Worm (Caenorhabditis elegans): ENCODE data around the gene irld-1.

Gene irld-1

DNA sequence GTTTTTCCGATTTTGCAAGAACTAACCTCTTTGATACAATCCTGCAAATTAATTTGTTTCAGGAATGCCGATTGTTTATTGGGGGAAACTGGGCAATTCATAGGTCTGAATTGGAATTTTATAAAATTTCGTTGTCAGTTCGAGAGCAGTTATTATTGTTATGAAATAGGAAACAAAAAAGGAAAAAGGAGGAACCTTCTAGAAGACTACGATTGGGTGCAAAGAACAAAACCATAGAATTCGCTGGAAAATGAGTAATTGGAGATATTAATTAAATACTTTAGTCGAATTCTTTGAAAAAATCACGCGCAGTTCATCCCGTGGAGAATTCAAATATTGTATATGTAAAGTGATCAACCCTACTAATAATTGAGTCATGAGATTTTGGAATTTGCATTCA lies 50.8 kb downstream of the irld-1 start, which contains the start of gene F13A2.9:
Gene F13A2.9 (minus strand): TSS at position 101 of the 400 bp plus-strand sequence.
- TF ChIP-seq mab-5 (tag; optimal IDR thresholded peaks at IDR 0.05) (no peak), hlh-1 (tag; optimal IDR thresholded peaks at IDR 0.05) (no peak), elt-3 (tag; optimal IDR thresholded peaks at IDR 0.05) (no peak), cnd-1 (tag; optimal IDR thresholded peaks at IDR 0.05) (no peak), nhr-2 (tag; optimal IDR thresholded peaks at IDR 0.05) (no peak), unc-120 (tag; optimal IDR thresholded peaks at IDR 0.05; ENCODE audit: poor library complexity, severe bottlenecking) (no peak), nhr-237 (tag; optimal IDR thresholded peaks at IDR 0.05) (no peak), nhr-12 (tag; optimal IDR thresholded peaks at IDR 0.05) (no peak), zip-8 (tag; optimal IDR thresholded peaks at IDR 0.05) (no peak), unc-62 (GFP tag; optimal IDR thresholded peaks at IDR 0.05) (no peak), nhr-76 (tag; optimal IDR thresholded peaks at IDR 0.05) (no peak), snpc-4 (tag; optimal IDR thresholded peaks at IDR 0.05) (no peak), tbx-8 (GFP tag; optimal IDR thresholded peaks at IDR 0.05) (no peak), drap-1 (GFP tag; optimal IDR thresholded peaks at IDR 0.05) (no peak), ceh-43 (GFP tag; optimal IDR thresholded peaks at IDR 0.05) (no peak), blmp-1 (tag; optimal IDR thresholded peaks at IDR 0.05) (no peak), sem-2 (GFP tag; optimal IDR thresholded peaks at IDR 0.05) (no peak), mls-2 (tag; optimal IDR thresholded peaks at IDR 0.05) (no peak), mep-1 (tag; optimal IDR thresholded peaks at IDR 0.05) (no peak)

- TF ChIP-seq M03D4.4 (tag; optimal IDR thresholded peaks at IDR 0.05) (no peak), sptf-1 (tag; optimal IDR thresholded peaks at IDR 0.05) (no peak), lsy-2 (tag; optimal IDR thresholded peaks at IDR 0.05) (peak; percentile 21)
These were observed 51.4 kb downstream of the irld-1 start for ce11 chrV:4387916-4388315.
